Fruit fly (Drosophila melanogaster) whole organism, embryonic: Measurements from ENCODE around the gene Swip-1.

Source experiments
- Abd-B ChIP-seq: fragments of 200-800 bp; sonication (Bioruptor generic); optimal IDR thresholded peaks from 2 replicates; lab custom pipeline; 2018; ENCODE audit warnings: missing biosample characterization, mild to moderate bottlenecking, missing genetic modification characterization, moderate library complexity
- Adf1 ChIP-seq: fragments of 200-800 bp; sonication (Bioruptor generic); IDR thresholded peaks from 2 replicates; pipeline ENCODE4 v1.3.6; 2022; ENCODE audit warnings: missing biosample characterization, missing genetic modification characterization
- Aef1 ChIP-seq: fragments of 200-800 bp; sonication (Bioruptor generic); IDR thresholded peaks from 3 replicates; pipeline ENCODE4 v1.3.6; 2022; ENCODE audit warnings: missing biosample characterization, missing genetic modification characterization
- BEAF-32 ChIP-seq: fragments of 200-800 bp; sonication (Bioruptor generic); optimal IDR thresholded peaks from 3 replicates; lab custom pipeline; 2017; ENCODE audit warnings: missing biosample characterization, missing genetic modification characterization, mild to moderate bottlenecking, moderate library complexity, missing genetic modification reagents
- CG10267 ChIP-seq: fragments of 200-800 bp; sonication (Bioruptor generic); optimal IDR thresholded peaks from 2 replicates; lab custom pipeline; 2018; ENCODE audit warnings: missing biosample characterization, mild to moderate bottlenecking, missing genetic modification characterization, moderate library complexity
- CG10543 ChIP-seq: fragments of 200-800 bp; sonication (Bioruptor generic); optimal IDR thresholded peaks from 3 replicates; lab custom pipeline; 2017; ENCODE audit warnings: missing biosample characterization, mild to moderate bottlenecking, missing genetic modification characterization, moderate library complexity
- CG11085 ChIP-seq: fragments of 200-800 bp; sonication (Bioruptor generic); IDR thresholded peaks from 2 replicates; pipeline ENCODE4 v1.3.6; 2022; ENCODE audit warnings: missing biosample characterization, missing genetic modification characterization
- CG11093 ChIP-seq: fragments of 200-800 bp; sonication (Bioruptor generic); IDR thresholded peaks from 3 replicates; pipeline ENCODE4 v1.3.6; 2022; ENCODE audit warnings: missing biosample characterization, missing genetic modification characterization
- CG11398 ChIP-seq: fragments of 200-800 bp; sonication (Bioruptor generic); optimal IDR thresholded peaks from 2 replicates; lab custom pipeline; 2016; ENCODE audit warnings: missing biosample characterization, missing genetic modification characterization
- CG12299 ChIP-seq: fragments of 200-800 bp; sonication (Bioruptor generic); optimal IDR thresholded peaks from 2 replicates; lab custom pipeline; 2018; ENCODE audit warnings: missing biosample characterization, mild to moderate bottlenecking, missing genetic modification characterization
- CG15696 ChIP-seq: fragments of 200-800 bp; sonication (Bioruptor generic); optimal IDR thresholded peaks from 2 replicates; lab custom pipeline; 2019; ENCODE audit warnings: missing biosample characterization, mild to moderate bottlenecking, missing genetic modification characterization, moderate library complexity
- CG16813 ChIP-seq: fragments of 200-800 bp; sonication (Bioruptor generic); IDR thresholded peaks from 3 replicates; pipeline ENCODE4 v1.3.6; 2022; ENCODE audit warnings: missing biosample characterization, missing genetic modification characterization; ENCODE audit not compliant: partially characterized antibody
- CG1792 ChIP-seq: fragments of 200-800 bp; sonication (Bioruptor generic); optimal IDR thresholded peaks from 2 replicates; lab custom pipeline; 2016; ENCODE audit warnings: missing biosample characterization, missing genetic modification characterization
- CG18764 ChIP-seq: fragments of 200-800 bp; sonication (Bioruptor generic); optimal IDR thresholded peaks from 3 replicates; lab custom pipeline; 2016; ENCODE audit warnings: missing biosample characterization, missing genetic modification characterization
- CG32772 ChIP-seq: fragments of 200-800 bp; sonication (Bioruptor generic); IDR thresholded peaks from 2 replicates; pipeline ENCODE4 v1.3.6; 2022; ENCODE audit warnings: missing biosample characterization, missing genetic modification characterization
- CG3726 ChIP-seq: fragments of 200-800 bp; sonication (Bioruptor generic); IDR thresholded peaks from 3 replicates; pipeline ENCODE4, ENCODE4 v1.3.6; 2022; ENCODE audit warnings: missing biosample characterization, missing genetic modification characterization
- CG43689 ChIP-seq: fragments of 200-800 bp; sonication (Bioruptor generic); IDR thresholded peaks from 2 replicates; pipeline ENCODE4 v1.3.6; 2022; ENCODE audit warnings: missing biosample characterization, missing genetic modification characterization
- CG8765 ChIP-seq: fragments of 200-800 bp; sonication (Bioruptor generic); IDR thresholded peaks from 2 replicates; pipeline ENCODE4 v1.3.6; 2022; ENCODE audit warnings: missing biosample characterization, missing genetic modification characterization
- CG9817 ChIP-seq: fragments of 200-800 bp; sonication (Bioruptor generic); optimal IDR thresholded peaks from 2 replicates; lab custom pipeline; 2018; ENCODE audit warnings: missing biosample characterization, mild to moderate bottlenecking, missing genetic modification characterization, moderate library complexity
- GATAe ChIP-seq: fragments of 200-800 bp; sonication (Bioruptor generic); conservative IDR thresholded peaks from 2 replicates; pipeline ENCODE4 v1.3.6; 2022; ENCODE audit warnings: missing biosample characterization, missing genetic modification characterization
- Kr ChIP-seq: fragments of 200-800 bp; sonication (Bioruptor generic); optimal IDR thresholded peaks from 2 replicates; lab custom pipeline; 2017; ENCODE audit warnings: missing biosample characterization, mild to moderate bottlenecking, missing genetic modification characterization
- MBD-R2 ChIP-seq: fragments of 200-800 bp; sonication (Bioruptor generic); IDR thresholded peaks from 2 replicates; pipeline ENCODE4 v1.3.6; 2022; ENCODE audit warnings: missing biosample characterization, missing genetic modification characterization
- Med ChIP-seq: fragments of 200-800 bp; sonication (Bioruptor generic); peaks from one replicate; lab custom pipeline; 2016; ENCODE audit warnings: missing biosample characterization, missing genetic modification characterization, mild to moderate bottlenecking, inconsistent platforms, moderate library complexity
- ash1 ChIP-seq: fragments of 200-800 bp; sonication (Bioruptor generic); optimal IDR thresholded peaks from 2 replicates; lab custom pipeline; 2018; ENCODE audit warnings: missing biosample characterization, mild to moderate bottlenecking, missing genetic modification characterization
- bigmax ChIP-seq: fragments of 200-800 bp; sonication (Bioruptor generic); optimal IDR thresholded peaks from 2 replicates; lab custom pipeline; 2018; ENCODE audit warnings: missing biosample characterization, mild to moderate bottlenecking, missing genetic modification characterization
- bsh ChIP-seq, 2 experiments: fragments of 200-800 bp; sonication (Bioruptor generic); optimal IDR thresholded peaks; 2 replicates each; lab custom pipeline; 2017 to 2018; ENCODE audit warnings: mild to moderate bottlenecking in 2 of 2, missing biosample characterization in 2 of 2, missing genetic modification characterization in 2 of 2, moderate library complexity in 1 of 2
- cas ChIP-seq: fragments of 200-800 bp; sonication (Bioruptor generic); IDR thresholded peaks from 2 replicates; pipeline ENCODE4 v1.3.6; 2022; ENCODE audit warnings: missing biosample characterization, missing genetic modification characterization
- cg ChIP-seq: fragments of 200-800 bp; sonication (Bioruptor generic); optimal IDR thresholded peaks from 3 replicates; lab custom pipeline; 2019; ENCODE audit warnings: missing biosample characterization, mild to moderate bottlenecking, missing genetic modification characterization, moderate library complexity
- dati ChIP-seq: fragments of 200-800 bp; sonication (Bioruptor generic); IDR thresholded peaks from 2 replicates; pipeline ENCODE4 v1.3.6; 2022; ENCODE audit warnings: missing biosample characterization, missing genetic modification characterization
- dmrt99B ChIP-seq: fragments of 200-800 bp; sonication (Bioruptor generic); optimal IDR thresholded peaks from 2 replicates; lab custom pipeline; 2018; ENCODE audit warnings: missing biosample characterization, mild to moderate bottlenecking, missing genetic modification characterization, moderate library complexity
- gce ChIP-seq: fragments of 200-800 bp; sonication (Bioruptor generic); IDR thresholded peaks from 3 replicates; pipeline ENCODE4 v1.3.6; 2022; ENCODE audit warnings: missing biosample characterization, missing genetic modification characterization
- gcm2 ChIP-seq: fragments of 200-800 bp; sonication (Bioruptor generic); optimal IDR thresholded peaks from 2 replicates; lab custom pipeline; 2016; ENCODE audit warnings: missing biosample characterization, missing genetic modification characterization
- gfzf ChIP-seq: fragments of 200-800 bp; sonication (Bioruptor generic); optimal IDR thresholded peaks from 2 replicates; lab custom pipeline; 2016; ENCODE audit warnings: missing biosample characterization, mild to moderate bottlenecking, missing genetic modification characterization, moderate library complexity
- hkb ChIP-seq, 2 experiments: fragments of 200-800 bp in 1 of 2; fragments of >200 bp in 1 of 2; sonication (Bioruptor generic) in 1 of 2; IDR thresholded peaks in 1 of 2; optimal IDR thresholded peaks in 1 of 2; 2 replicates each; pipeline versions ENCODE4 v1.3.6 to Lab custom; 2017 to 2022; ENCODE audit warnings: missing biosample characterization in 1 of 2, missing genetic modification characterization in 1 of 2
- hth ChIP-seq: fragments of >200 bp; optimal IDR thresholded peaks from 2 replicates; lab custom pipeline; 2017; ENCODE audit warnings: inconsistent platforms
- lola ChIP-seq, 3 experiments: fragments of >200 bp in 2 of 3; fragments of 200-800 bp in 1 of 3; sonication (Bioruptor generic) in 1 of 3; optimal IDR thresholded peaks; 2 replicates each; lab custom pipeline; 2017 to 2019; ENCODE audit warnings: missing biosample characterization in 3 of 3, missing genetic modification characterization in 3 of 3, mild to moderate bottlenecking in 1 of 3, moderate library complexity in 1 of 3
- nerfin-2 ChIP-seq: fragments of 200-800 bp; sonication (Bioruptor generic); IDR thresholded peaks from 2 replicates; pipeline ENCODE4 v1.3.6; 2022; ENCODE audit warnings: missing biosample characterization, missing genetic modification characterization; ENCODE audit not compliant: partially characterized antibody
- nmo ChIP-seq: fragments of 200-800 bp; sonication (Bioruptor generic); optimal IDR thresholded peaks from 2 replicates; lab custom pipeline; 2018; ENCODE audit warnings: missing biosample characterization, mild to moderate bottlenecking, missing genetic modification characterization, moderate library complexity
- org-1 ChIP-seq: fragments of 200-800 bp; sonication (Bioruptor generic); optimal IDR thresholded peaks from 2 replicates; lab custom pipeline; 2017; ENCODE audit warnings: missing biosample characterization, missing genetic modification characterization
- otp ChIP-seq: fragments of 200-800 bp; sonication (Bioruptor generic); IDR thresholded peaks from 3 replicates; pipeline ENCODE4, ENCODE4 v1.3.6; 2022; ENCODE audit warnings: missing biosample characterization, missing genetic modification characterization
- schlank ChIP-seq: fragments of 200-800 bp; sonication (Bioruptor generic); optimal IDR thresholded peaks from 2 replicates; lab custom pipeline; 2018; ENCODE audit warnings: missing biosample characterization, mild to moderate bottlenecking, missing genetic modification characterization
- scrt ChIP-seq: fragments of 200-800 bp; sonication (Bioruptor generic); optimal IDR thresholded peaks from 2 replicates; lab custom pipeline; 2018; ENCODE audit warnings: missing biosample characterization, mild to moderate bottlenecking, missing genetic modification characterization, moderate library complexity
- sima ChIP-seq: fragments of 200-800 bp; sonication (Bioruptor generic); optimal IDR thresholded peaks from 2 replicates; lab custom pipeline; 2016; ENCODE audit warnings: missing biosample characterization, missing genetic modification characterization
- stc ChIP-seq: fragments of 200-800 bp; sonication (Bioruptor generic); IDR thresholded peaks from 2 replicates; pipeline ENCODE4 v1.3.6; 2022; ENCODE audit warnings: missing biosample characterization, missing genetic modification characterization
- sug ChIP-seq: fragments of 200-800 bp; optimal IDR thresholded peaks from 2 replicates; lab custom pipeline; 2019; ENCODE audit warnings: missing biosample characterization, mild to moderate bottlenecking, missing genetic modification characterization, moderate library complexity
- ttk ChIP-seq: fragments of 200-800 bp; sonication (Bioruptor generic); IDR thresholded peaks from 2 replicates; pipeline ENCODE4 v2.1.2; 2022; ENCODE audit warnings: missing biosample characterization, missing genetic modification characterization
- unc-4 ChIP-seq: fragments of 200-800 bp; sonication (Bioruptor generic); IDR thresholded peaks from 2 replicates; pipeline ENCODE4 v1.3.6; 2022; ENCODE audit warnings: missing biosample characterization, missing genetic modification characterization; ENCODE audit not compliant: partially characterized antibody
- usp ChIP-seq: fragments of >200 bp; optimal IDR thresholded peaks from 2 replicates; lab custom pipeline; 2017; ENCODE audit warnings: missing biosample characterization, missing genetic modification characterization
- zfh2 ChIP-seq: fragments of 200-800 bp; sonication (Bioruptor generic); optimal IDR thresholded peaks from 2 replicates; lab custom pipeline; 2016; ENCODE audit warnings: missing biosample characterization, missing genetic modification characterization

Gene Swip-1

dm6 chr2L:18957142-18957674 is 29.9 kb downstream of the Swip-1 start, which contains the start of gene Bhmt (continued):
- peak; percentile 37 for TF ChIP-seq org-1 (GFP tag; lab: Kevin White, UChicago)
- TF ChIP-seq CG1792 (GFP tag; lab: Kevin White, UChicago), result no peak
- no peak for TF ChIP-seq CG16813 (GFP tag; lab: Robert Waterston, UW)
- TF ChIP-seq Abd-B (GFP tag; lab: Kevin White, UChicago), result peak; percentile 56
- TF ChIP-seq Med, result peak; percentile 59
- peak; percentile 47 for TF ChIP-seq CG12299 (tag; lab: Kevin White, UChicago)
- TF ChIP-seq bigmax (GFP tag; lab: Kevin White, UChicago), result no peak
- 0 out of 3 replicates have a peak, but pooled peaks have one; percentile 19 for TF ChIP-seq otp
- no peak for TF ChIP-seq CG43689
- TF ChIP-seq sima (GFP tag; lab: Kevin White, UChicago), result no peak
- no peak for TF ChIP-seq ash1 (GFP tag; lab: Kevin White, UChicago)
- peak; percentile 11; the same call in 1 of the 2 replicates for TF ChIP-seq CG8765 (GFP tag; lab: Robert Waterston, UW)
- TF ChIP-seq gcm2 (GFP tag; lab: Kevin White, UChicago), result no peak
- peak; percentile 66 for TF ChIP-seq scrt
- peak; percentile 76 for TF ChIP-seq CG10543 (GFP tag; lab: Kevin White, UChicago)
- TF ChIP-seq CG15696 (tag; lab: Kevin White, UChicago), result peak; percentile 32
- no peak; the same call in 1 of the 2 replicates for TF ChIP-seq CG32772 (GFP tag; lab: Robert Waterston, UW)
- peak; percentile 56 to 59 for TF ChIP-seq bsh (GFP tag; optimal IDR thresholded peaks at IDR 0.05; lab: Kevin White, UChicago)
- no peak for TF ChIP-seq BEAF-32 (GFP tag; lab: Kevin White, UChicago)
- peak; percentile 63 for TF ChIP-seq nmo (GFP tag; lab: Kevin White, UChicago)
- peak; percentile 24 for TF ChIP-seq cg (GFP tag; lab: Kevin White, UChicago)
- TF ChIP-seq GATAe, result no peak; the same call in 1 of the 2 replicates
- TF ChIP-seq lola (GFP tag; optimal IDR thresholded peaks at IDR 0.05; lab: Kevin White, UChicago), result no peak
- TF ChIP-seq CG11398, result no peak
- TF ChIP-seq Kr (GFP tag; lab: Kevin White, UChicago), result no peak
- no peak for TF ChIP-seq ttk
- no peak for TF ChIP-seq nerfin-2 (GFP tag; lab: Robert Waterston, UW)
- peak; percentile 66 for TF ChIP-seq CG10267 (tag; lab: Kevin White, UChicago)
- TF ChIP-seq Aef1 (GFP tag; lab: Robert Waterston, UW), result peak; percentile 59; the same call in 2 of the 3 replicates
- peak; percentile 71 for TF ChIP-seq dmrt99B
- TF ChIP-seq zfh2 (GFP tag; lab: Kevin White, UChicago), result peak; percentile 14
- TF ChIP-seq gfzf (GFP tag; lab: Kevin White, UChicago), result no peak
- TF ChIP-seq schlank (tag; lab: Kevin White, UChicago), result peak; percentile 15
- no peak for TF ChIP-seq dati
- 0 out of 3 replicates have a peak, but pooled peaks have one; percentile 36 for TF ChIP-seq CG11093 (GFP tag; lab: Robert Waterston, UW)
- peak; percentile 59 for TF ChIP-seq sug (tag; lab: Kevin White, UChicago)
- TF ChIP-seq hth (lab: Kevin White, UChicago), result no peak
- TF ChIP-seq stc (GFP tag; lab: Robert Waterston, UW), result peak; percentile 68
- no peak for TF ChIP-seq unc-4
- TF ChIP-seq gce (GFP tag; lab: Robert Waterston, UW), result peak; percentile 13; the same call in 1 of the 3 replicates
- TF ChIP-seq CG9817, result peak; percentile 24
- peak; percentile 52; the same call in 1 of the 2 replicates for TF ChIP-seq Adf1 (GFP tag; lab: Robert Waterston, UW)
- TF ChIP-seq hkb (optimal IDR thresholded peaks at IDR 0.05; lab: Kevin White, UChicago), result no peak
- TF ChIP-seq hkb (GFP tag; IDR thresholded peaks at IDR 0.05; lab: Robert Waterston, UW), result peak; percentile 73
- TF ChIP-seq CG18764 (GFP tag; lab: Kevin White, UChicago), result peak; percentile 14
- no peak; the same call in 1 of the 2 replicates for TF ChIP-seq cas (GFP tag; lab: Robert Waterston, UW)
- TF ChIP-seq CG3726 (GFP tag; lab: Robert Waterston, UW), result no peak
- peak; percentile 55; the same call in 1 of the 2 replicates for TF ChIP-seq CG11085 (GFP tag; lab: Robert Waterston, UW)
- TF ChIP-seq MBD-R2 (GFP tag; lab: Robert Waterston, UW), result peak; percentile 72
- no peak for TF ChIP-seq usp
